Fruit fly (Drosophila melanogaster) whole organism, embryonic: ENCODE results near the gene Pif1A.

ENCODE experiments used
- Abd-B ChIP-seq: fragments of 200-800 bp; sonication (Bioruptor generic); optimal IDR thresholded peaks from 2 replicates; lab custom pipeline; 2018; ENCODE audit warnings: missing biosample characterization, mild to moderate bottlenecking, missing genetic modification characterization, moderate library complexity
- B-H1 ChIP-seq: fragments of 200-800 bp; sonication (Bioruptor generic); IDR thresholded peaks from 3 replicates; pipeline ENCODE4 v1.3.6; 2022; ENCODE audit warnings: missing biosample characterization, missing genetic modification characterization
- Bteb2 ChIP-seq: fragments of 200-800 bp; sonication (Bioruptor generic); optimal IDR thresholded peaks from 2 replicates; lab custom pipeline; 2016; ENCODE audit warnings: missing biosample characterization, missing genetic modification characterization
- CG10209 ChIP-seq: fragments of 200-800 bp; sonication (Bioruptor generic); optimal IDR thresholded peaks from 3 replicates; lab custom pipeline; 2017; ENCODE audit warnings: missing biosample characterization, mild to moderate bottlenecking, missing genetic modification characterization, missing genetic modification reagents
- CG10366 ChIP-seq: fragments of 200-800 bp; sonication (Bioruptor generic); IDR thresholded peaks from 2 replicates; pipeline ENCODE4 v1.3.6; 2022; ENCODE audit warnings: missing biosample characterization, missing genetic modification characterization
- CG10462 ChIP-seq: fragments of 200-800 bp; sonication (Bioruptor generic); optimal IDR thresholded peaks from 2 replicates; lab custom pipeline; 2016; ENCODE audit warnings: missing biosample characterization, missing genetic modification characterization
- CG10959 ChIP-seq: fragments of 200-800 bp; sonication (Bioruptor generic); IDR thresholded peaks from 2 replicates; pipeline ENCODE4 v1.3.6; 2022; ENCODE audit warnings: missing biosample characterization, missing genetic modification characterization
- CG10979 ChIP-seq: fragments of 200-800 bp; sonication (Bioruptor generic); optimal IDR thresholded peaks from 2 replicates; lab custom pipeline; 2018; ENCODE audit warnings: missing biosample characterization, mild to moderate bottlenecking, missing genetic modification characterization, moderate library complexity
- CG12236 ChIP-seq: fragments of 200-800 bp; sonication (Bioruptor generic); optimal IDR thresholded peaks from 2 replicates; lab custom pipeline; 2016; ENCODE audit warnings: missing biosample characterization, missing genetic modification characterization
- CG12299 ChIP-seq: fragments of 200-800 bp; sonication (Bioruptor generic); optimal IDR thresholded peaks from 2 replicates; lab custom pipeline; 2018; ENCODE audit warnings: missing biosample characterization, mild to moderate bottlenecking, missing genetic modification characterization
- CG12942 ChIP-seq: fragments of 200-800 bp; sonication (Bioruptor generic); optimal IDR thresholded peaks from 3 replicates; lab custom pipeline; 2016; ENCODE audit warnings: missing biosample characterization, missing genetic modification characterization
- CG13624 ChIP-seq: fragments of 200-800 bp; sonication (Bioruptor generic); optimal IDR thresholded peaks from 2 replicates; lab custom pipeline; 2016; ENCODE audit warnings: missing biosample characterization, missing genetic modification characterization
- CG14050 ChIP-seq: fragments of 200-800 bp; sonication (Bioruptor generic); IDR thresholded peaks from 3 replicates; pipeline ENCODE4 v1.3.6; 2022; ENCODE audit warnings: missing biosample characterization, missing genetic modification characterization
- CG15073 ChIP-seq: fragments of 200-800 bp; sonication (Bioruptor generic); optimal IDR thresholded peaks from 2 replicates; lab custom pipeline; 2016; ENCODE audit warnings: missing biosample characterization, missing genetic modification characterization
- CG17361 ChIP-seq: fragments of 200-800 bp; sonication (Bioruptor generic); IDR thresholded peaks from 3 replicates; pipeline ENCODE4 v1.3.6; 2022; ENCODE audit warnings: missing biosample characterization, missing genetic modification characterization
- CG17829 ChIP-seq: fragments of 200-800 bp; optimal IDR thresholded peaks from 2 replicates; lab custom pipeline; 2019; ENCODE audit warnings: missing biosample characterization, mild to moderate bottlenecking, missing genetic modification characterization, moderate library complexity
- CG2116 ChIP-seq: fragments of 200-800 bp; sonication (Bioruptor generic); optimal IDR thresholded peaks from 3 replicates; lab custom pipeline; 2018; ENCODE audit warnings: missing biosample characterization, mild to moderate bottlenecking, missing genetic modification characterization
- CG31224 ChIP-seq: fragments of 200-800 bp; sonication (Bioruptor generic); IDR thresholded peaks from 2 replicates; pipeline ENCODE4 v1.3.6; 2022; ENCODE audit warnings: missing biosample characterization, missing genetic modification characterization
- CG3847 ChIP-seq: fragments of 200-800 bp; sonication (Bioruptor generic); IDR thresholded peaks from 2 replicates; pipeline ENCODE4 v1.3.6; 2022; ENCODE audit warnings: missing biosample characterization, missing genetic modification characterization
- CG3995 ChIP-seq: fragments of 200-800 bp; sonication (Bioruptor generic); optimal IDR thresholded peaks from 3 replicates; lab custom pipeline; 2016; ENCODE audit warnings: missing biosample characterization, missing genetic modification characterization
- CG4617 ChIP-seq: fragments of 200-800 bp; sonication (Bioruptor generic); optimal IDR thresholded peaks from 3 replicates; lab custom pipeline; 2016; ENCODE audit warnings: missing biosample characterization, missing genetic modification characterization, borderline replicate concordance
- CG4730 ChIP-seq: fragments of 200-800 bp; sonication (Bioruptor generic); IDR thresholded peaks from 2 replicates; pipeline ENCODE4 v1.3.6; 2022; ENCODE audit warnings: missing biosample characterization, missing genetic modification characterization
- CG4820 ChIP-seq: fragments of 200-800 bp; sonication (Bioruptor generic); optimal IDR thresholded peaks from 3 replicates; lab custom pipeline; 2016; ENCODE audit warnings: missing biosample characterization, missing genetic modification characterization
- CG9437 ChIP-seq: fragments of 200-800 bp; sonication (Bioruptor generic); optimal IDR thresholded peaks from 2 replicates; lab custom pipeline; 2018; ENCODE audit warnings: missing biosample characterization, mild to moderate bottlenecking, missing genetic modification characterization
- Dll ChIP-seq: fragments of 200-800 bp; sonication (Bioruptor generic); IDR thresholded peaks from 4 replicates; pipeline ENCODE4 v1.3.6; 2022; ENCODE audit warnings: missing biosample characterization, missing genetic modification characterization; ENCODE audit not compliant: partially characterized antibody
- E2f1 ChIP-seq: fragments of 200-800 bp; sonication (Bioruptor generic); IDR thresholded peaks from 2 replicates; pipeline ENCODE4 v1.3.6; 2022; ENCODE audit warnings: missing biosample characterization, missing genetic modification characterization
- Fer1 ChIP-seq: fragments of 200-800 bp; sonication (Bioruptor generic); optimal IDR thresholded peaks from 2 replicates; lab custom pipeline; 2017; ENCODE audit warnings: missing biosample characterization, mild to moderate bottlenecking, missing genetic modification characterization
- Hey ChIP-seq: fragments of 200-800 bp; sonication (Bioruptor generic); optimal IDR thresholded peaks from 3 replicates; lab custom pipeline; 2018; ENCODE audit warnings: missing biosample characterization, mild to moderate bottlenecking, missing genetic modification characterization
- Hmx ChIP-seq: fragments of 200-800 bp; sonication (Bioruptor generic); optimal IDR thresholded peaks from 2 replicates; lab custom pipeline; 2016; ENCODE audit warnings: missing biosample characterization, missing genetic modification characterization
- Mrtf ChIP-seq: fragments of 200-800 bp; sonication (Bioruptor generic); IDR thresholded peaks from 3 replicates; pipeline ENCODE4 v1.3.6; 2022; ENCODE audit warnings: missing biosample characterization, missing genetic modification characterization
- Opbp ChIP-seq: fragments of 200-800 bp; sonication (Bioruptor generic); IDR thresholded peaks from 3 replicates; pipeline ENCODE4 v1.3.6; 2022; ENCODE audit warnings: missing biosample characterization, missing genetic modification characterization; ENCODE audit not compliant: partially characterized antibody
- Rfx ChIP-seq: fragments of 200-800 bp; sonication (Bioruptor generic); IDR thresholded peaks from 2 replicates; pipeline ENCODE4 v1.3.6; 2022; ENCODE audit warnings: missing biosample characterization, missing genetic modification characterization
- Six4 ChIP-seq: fragments of 200-800 bp; sonication (Bioruptor generic); optimal IDR thresholded peaks from 2 replicates; lab custom pipeline; 2016; ENCODE audit warnings: missing biosample characterization, missing genetic modification characterization
- Spps ChIP-seq: fragments of 200-800 bp; sonication (Bioruptor generic); optimal IDR thresholded peaks from 2 replicates; lab custom pipeline; 2018; ENCODE audit warnings: missing biosample characterization, mild to moderate bottlenecking, missing genetic modification characterization
- Xrp1 ChIP-seq: fragments of 200-800 bp; sonication (Bioruptor generic); IDR thresholded peaks from 2 replicates; pipeline ENCODE4 v1.3.6; 2022; ENCODE audit warnings: missing biosample characterization, missing genetic modification characterization
- bowl ChIP-seq: fragments of 200-800 bp; sonication (Bioruptor generic); IDR thresholded peaks from 2 replicates; pipeline ENCODE4 v1.3.6; 2022; ENCODE audit warnings: missing biosample characterization, missing genetic modification characterization
- btn ChIP-seq: fragments of 200-800 bp; sonication (Bioruptor generic); optimal IDR thresholded peaks from 2 replicates; lab custom pipeline; 2016; ENCODE audit warnings: missing biosample characterization, missing genetic modification characterization
- fd96Cb ChIP-seq: fragments of 200-800 bp; sonication (Bioruptor generic); optimal IDR thresholded peaks from 2 replicates; lab custom pipeline; 2018; ENCODE audit warnings: missing biosample characterization, mild to moderate bottlenecking, missing genetic modification characterization, moderate library complexity
- hkb ChIP-seq, 2 experiments: fragments of 200-800 bp in 1 of 2; fragments of >200 bp in 1 of 2; sonication (Bioruptor generic) in 1 of 2; IDR thresholded peaks in 1 of 2; optimal IDR thresholded peaks in 1 of 2; 2 replicates each; pipeline versions ENCODE4 v1.3.6 to Lab custom; 2017 to 2022; ENCODE audit warnings: missing biosample characterization in 1 of 2, missing genetic modification characterization in 1 of 2
- hth ChIP-seq: fragments of >200 bp; optimal IDR thresholded peaks from 2 replicates; lab custom pipeline; 2017; ENCODE audit warnings: inconsistent platforms
- inv ChIP-seq: fragments of 200-800 bp; sonication (Bioruptor generic); IDR thresholded peaks from 2 replicates; pipeline ENCODE4 v1.3.6; 2022; ENCODE audit warnings: missing biosample characterization, missing genetic modification characterization; ENCODE audit not compliant: partially characterized antibody
- kni ChIP-seq: fragments of 200-800 bp; sonication (Bioruptor generic); optimal IDR thresholded peaks from 3 replicates; lab custom pipeline; 2017; ENCODE audit warnings: mild to moderate bottlenecking, missing biosample characterization, missing genetic modification reagents, missing genetic modification characterization
- nau ChIP-seq: fragments of 200-800 bp; sonication (Bioruptor generic); optimal IDR thresholded peaks from 3 replicates; lab custom pipeline; 2017; ENCODE audit warnings: missing biosample characterization, mild to moderate bottlenecking, missing genetic modification characterization, missing genetic modification reagents
- oc ChIP-seq: fragments of 200-800 bp; sonication (Bioruptor generic); optimal IDR thresholded peaks from 2 replicates; lab custom pipeline; 2018; ENCODE audit warnings: missing biosample characterization, mild to moderate bottlenecking, missing genetic modification characterization, moderate library complexity
- onecut ChIP-seq: fragments of 200-800 bp; sonication (Bioruptor generic); IDR thresholded peaks from 2 replicates; pipeline ENCODE4 v1.3.6; 2022; ENCODE audit warnings: missing biosample characterization, missing genetic modification characterization
- pb ChIP-seq: fragments of 200-800 bp; sonication (Bioruptor generic); optimal IDR thresholded peaks from 3 replicates; lab custom pipeline; 2016; ENCODE audit warnings: missing biosample characterization, missing genetic modification characterization
- phol ChIP-seq: fragments of 200-800 bp; sonication (Bioruptor generic); optimal IDR thresholded peaks from 3 replicates; lab custom pipeline; 2018; ENCODE audit warnings: missing biosample characterization, mild to moderate bottlenecking, missing genetic modification characterization, moderate library complexity
- psq ChIP-seq: fragments of 200-800 bp; sonication (Bioruptor generic); optimal IDR thresholded peaks from 2 replicates; lab custom pipeline; 2017; ENCODE audit warnings: missing biosample characterization, missing genetic modification characterization
- scrt ChIP-seq: fragments of 200-800 bp; sonication (Bioruptor generic); optimal IDR thresholded peaks from 2 replicates; lab custom pipeline; 2018; ENCODE audit warnings: missing biosample characterization, mild to moderate bottlenecking, missing genetic modification characterization, moderate library complexity
- sr ChIP-seq: fragments of 200-800 bp; sonication (Bioruptor generic); IDR thresholded peaks from 3 replicates; pipeline ENCODE4 v1.3.6; 2022; ENCODE audit warnings: missing biosample characterization, missing genetic modification characterization
- zf30C ChIP-seq: fragments of 200-800 bp; sonication (Bioruptor generic); optimal IDR thresholded peaks from 3 replicates; lab custom pipeline; 2018; ENCODE audit warnings: missing biosample characterization, mild to moderate bottlenecking, missing genetic modification characterization

Pif1A gene

dm6 chr3R:8808518-8808921 lies 7.5 kb upstream of the Pif1A start (continued):
- TF ChIP-seq Mrtf (GFP tag; lab: Robert Waterston, UW) (no peak), phol (peak; percentile 89), CG17829 (tag; lab: Kevin White, UChicago) (peak; percentile 94), CG12236 (GFP tag; lab: Kevin White, UChicago) (peak; percentile 61), Fer1 (GFP tag; lab: Kevin White, UChicago) (peak; percentile 9), CG12942 (GFP tag; lab: Kevin White, UChicago) (peak; percentile 52), CG4617 (GFP tag; lab: Kevin White, UChicago) (peak; percentile 17), CG10209 (GFP tag; lab: Kevin White, UChicago) (peak; percentile 68), CG12299 (tag; lab: Kevin White, UChicago) (peak; percentile 42), CG10959 (peak; percentile 84), sr (GFP tag; lab: Robert Waterston, UW) (no peak), CG2116 (GFP tag; lab: Kevin White, UChicago) (peak; percentile 49), hth (lab: Kevin White, UChicago) (no peak), CG15073 (GFP tag; lab: Kevin White, UChicago) (no peak), Bteb2 (peak; percentile 33), Dll (GFP tag; lab: Robert Waterston, UW) (no peak), CG4820 (GFP tag; lab: Kevin White, UChicago) (peak; percentile 73), zf30C (GFP tag; lab: Kevin White, UChicago) (peak; percentile 100), E2f1 (GFP tag; lab: Robert Waterston, UW) (peak; percentile 31; the same call in 1 of the 2 replicates), inv (GFP tag; lab: Robert Waterston, UW) (no peak), onecut (GFP tag; lab: Robert Waterston, UW) (peak; percentile 64), CG31224 (GFP tag; lab: Robert Waterston, UW) (0 out of 2 replicates have a peak, but pooled peaks have one; percentile 38), kni (GFP tag; lab: Kevin White, UChicago) (no peak), fd96Cb (tag; lab: Kevin White, UChicago) (peak; percentile 76), CG13624 (peak; percentile 20), Spps (tag; lab: Kevin White, UChicago) (peak; percentile 85), pb (GFP tag; lab: Kevin White, UChicago) (no peak), CG10462 (peak; percentile 65), bowl (no peak), nau (GFP tag; lab: Kevin White, UChicago) (peak; percentile 2), B-H1 (no peak), CG4730 (no peak), Xrp1 (GFP tag; lab: Robert Waterston, UW) (peak; percentile 87), Rfx (GFP tag; lab: Robert Waterston, UW) (0 out of 2 replicates have a peak, but pooled peaks have one; percentile 8), Abd-B (GFP tag; lab: Kevin White, UChicago) (peak; percentile 47), CG10979 (tag; lab: Kevin White, UChicago) (peak; percentile 95), Hey (tag; lab: Kevin White, UChicago) (no peak), CG9437 (GFP tag; lab: Kevin White, UChicago) (peak; percentile 44), CG3995 (GFP tag; lab: Kevin White, UChicago) (no peak), CG14050 (GFP tag; lab: Robert Waterston, UW) (no peak), CG17361 (peak; percentile 90), btn (GFP tag; lab: Kevin White, UChicago) (peak; percentile 8), Six4 (GFP tag; lab: Kevin White, UChicago) (peak; percentile 56), CG3847 (GFP tag; lab: Robert Waterston, UW) (no peak), hkb (optimal IDR thresholded peaks at IDR 0.05; lab: Kevin White, UChicago) (no peak), hkb (GFP tag; IDR thresholded peaks at IDR 0.05; lab: Robert Waterston, UW) (peak; percentile 54; the same call in 1 of the 2 replicates), oc (tag; lab: Kevin White, UChicago) (peak; percentile 27), psq (no peak), CG10366 (GFP tag; lab: Robert Waterston, UW) (no peak), scrt (GFP tag; lab: Kevin White, UChicago) (peak; percentile 23), Hmx (peak; percentile 11), Opbp (GFP tag; lab: Robert Waterston, UW) (no peak)
